Worm (Caenorhabditis elegans) whole organism, L2 larva: ENCODE results near the gene unc-32.

Source experiments
- lsy-2 ChIP-seq, 2 experiments: fragments of 150-350 bp in 1 of 2; sonication (generic microtip) in 1 of 2; optimal IDR thresholded peaks; 2 replicates each; lab custom pipeline; 2014 to 2017; ENCODE audit warnings: missing biosample characterization in 2 of 2, missing genetic modification characterization in 2 of 2
- skn-1 ChIP-seq: sonication (generic microtip); optimal IDR thresholded peaks from 2 replicates; lab custom pipeline; 2017; ENCODE audit warnings: missing biosample characterization, missing genetic modification characterization

DNA sequence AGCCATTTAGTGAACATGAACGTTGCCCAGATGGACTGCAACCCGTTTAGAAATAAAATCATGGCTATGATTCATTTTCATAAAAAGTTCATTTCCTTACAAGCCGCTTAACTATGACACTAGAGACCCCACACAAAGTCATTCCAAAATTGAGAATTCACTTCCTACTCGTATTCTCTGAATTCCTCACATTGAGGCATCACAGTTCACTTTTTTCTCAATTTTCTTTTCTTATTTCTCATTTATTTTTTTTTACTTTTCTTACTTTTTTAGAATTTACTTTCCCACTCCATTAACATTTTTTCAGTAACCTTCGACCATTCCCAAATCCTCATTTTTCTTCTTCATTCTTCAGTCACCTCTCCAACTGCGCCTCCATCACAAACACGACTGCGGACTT, 38.9 kb downstream of the unc-32 start, which contains the start of gene dhrr-1:
- TF ChIP-seq lsy-2 (tag; optimal IDR thresholded peaks at IDR 0.05; lab: Kevin White, UChicago): no peak
- TF ChIP-seq skn-1 (tag; lab: Kevin White, UChicago): no peak
